Worm (Caenorhabditis elegans) whole organism, L1 larva: Measurements from ENCODE around the gene ZK1128.7.

Experiments used
- C34B4.2 ChIP-seq: sonication (generic microtip); optimal IDR thresholded peaks from 2 replicates; lab custom pipeline; 2017; ENCODE audit warnings: mild to moderate bottlenecking, missing genetic modification characterization, missing compliant biosample characterization
- alr-1 ChIP-seq: fragments of 200-800 bp; sonication (Bioruptor generic); optimal IDR thresholded peaks from 2 replicates; lab custom pipeline; 2018; ENCODE audit warnings: borderline replicate concordance, mild to moderate bottlenecking, missing genetic modification characterization, missing compliant biosample characterization
- blmp-1 ChIP-seq: fragments of 150-350 bp; optimal IDR thresholded peaks from 2 replicates; lab custom pipeline; 2014; ENCODE audit warnings: missing biosample characterization, missing genetic modification characterization
- ceh-82 ChIP-seq, 3 experiments: fragments of 150-350 bp in 1 of 3; sonication (generic microtip) in 2 of 3; optimal IDR thresholded peaks; 2 replicates each; lab custom pipeline; 2014 to 2017; ENCODE audit warnings: missing biosample characterization in 3 of 3, missing genetic modification characterization in 3 of 3
- ceh-90 ChIP-seq: sonication (generic microtip); optimal IDR thresholded peaks from 2 replicates; lab custom pipeline; 2016; ENCODE audit warnings: missing genetic modification characterization, missing compliant biosample characterization
- dsc-1 ChIP-seq: sonication (generic microtip); optimal IDR thresholded peaks from 2 replicates; lab custom pipeline; 2016; ENCODE audit warnings: mild to moderate bottlenecking, missing genetic modification characterization, missing compliant biosample characterization
- efl-1 ChIP-seq, 4 experiments: fragments of 150-350 bp; optimal IDR thresholded peaks in 3 of 4; peaks in 1 of 4; 1 replicate in 1 of 4; 2 replicates in 3 of 4; lab custom pipeline; 2014; ENCODE audit warnings: missing biosample characterization in 2 of 4, missing genetic modification characterization in 2 of 4, missing genetic modification reagents in 2 of 4
- efl-3 ChIP-seq: fragments of 200-800 bp; sonication (Bioruptor generic); optimal IDR thresholded peaks from 2 replicates; lab custom pipeline; 2018; ENCODE audit warnings: mild to moderate bottlenecking, missing genetic modification characterization, missing compliant biosample characterization
- elt-2 ChIP-seq: sonication (generic microtip); optimal IDR thresholded peaks from 2 replicates; lab custom pipeline; 2016; ENCODE audit warnings: missing genetic modification characterization, mild to moderate bottlenecking, inconsistent platforms, missing compliant biosample characterization, missing genetic modification reagents
- ets-5 ChIP-seq: fragments of 200-800 bp; sonication (Bioruptor generic); IDR thresholded peaks from 2 replicates; pipeline ENCODE4 v1.3.6; 2022; ENCODE audit warnings: missing genetic modification characterization, missing compliant biosample characterization
- fkh-4 ChIP-seq: sonication (generic microtip); optimal IDR thresholded peaks from 2 replicates; lab custom pipeline; 2016; ENCODE audit warnings: missing compliant biosample characterization, missing genetic modification characterization, borderline replicate concordance
- grh-1 ChIP-seq: fragments of 200-800 bp; sonication (Bioruptor generic); IDR thresholded peaks from 2 replicates; pipeline ENCODE4 v1.3.6; 2022; ENCODE audit warnings: missing genetic modification reagents, missing genetic modification characterization, missing compliant biosample characterization
- hlh-4 ChIP-seq: sonication (generic microtip); optimal IDR thresholded peaks from 2 replicates; lab custom pipeline; 2016; ENCODE audit warnings: mild to moderate bottlenecking, missing genetic modification characterization, missing compliant biosample characterization
- irx-1 ChIP-seq: sonication (generic microtip); optimal IDR thresholded peaks from 2 replicates; lab custom pipeline; 2016; ENCODE audit warnings: missing genetic modification characterization, missing compliant biosample characterization
- jun-1 ChIP-seq: fragments of 150-350 bp; optimal IDR thresholded peaks from 2 replicates; lab custom pipeline; 2014; ENCODE audit warnings: missing biosample characterization, missing genetic modification reagents, missing genetic modification characterization
- lin-13 ChIP-seq: fragments of 150-350 bp; optimal IDR thresholded peaks from 2 replicates; lab custom pipeline; 2014; ENCODE audit warnings: missing biosample characterization, missing genetic modification reagents, missing genetic modification characterization
- lin-15B ChIP-seq: fragments of 150-350 bp; sonication (generic microtip); optimal IDR thresholded peaks from 3 replicates; lab custom pipeline; 2014; ENCODE audit warnings: missing biosample characterization, missing genetic modification characterization
- lin-35 ChIP-seq, 2 experiments: fragments of 150-350 bp; optimal IDR thresholded peaks; 2 replicates each; lab custom pipeline; 2014; ENCODE audit warnings: missing biosample characterization in 2 of 2, missing genetic modification characterization in 2 of 2, missing genetic modification reagents in 2 of 2
- lin-39 ChIP-seq: fragments of 150-350 bp; optimal IDR thresholded peaks from 2 replicates; lab custom pipeline; 2014; ENCODE audit warnings: missing biosample characterization, missing genetic modification reagents, missing genetic modification characterization
- lsy-2 ChIP-seq, 2 experiments: fragments of 150-350 bp; optimal IDR thresholded peaks; 2 replicates each; lab custom pipeline; 2014; ENCODE audit warnings: missing biosample characterization in 2 of 2, missing genetic modification characterization in 2 of 2
- mdl-1 ChIP-seq, 2 experiments: fragments of 150-350 bp; optimal IDR thresholded peaks; 2 replicates each; lab custom pipeline; 2014 to 2017; ENCODE audit warnings: missing biosample characterization in 2 of 2, missing genetic modification characterization in 2 of 2, inconsistent platforms in 1 of 2
- mep-1 ChIP-seq: fragments of 150-350 bp; optimal IDR thresholded peaks from 2 replicates; lab custom pipeline; 2014; ENCODE audit warnings: missing biosample characterization, missing genetic modification characterization
- nhr-19 ChIP-seq: fragments of 200-800 bp; sonication (Bioruptor generic); conservative IDR thresholded peaks from 2 replicates; pipeline ENCODE4 v1.3.6; 2022; ENCODE audit warnings: missing genetic modification characterization, missing compliant biosample characterization
- nhr-20 ChIP-seq: sonication (generic microtip); optimal IDR thresholded peaks from 2 replicates; lab custom pipeline; 2016; ENCODE audit warnings: mild to moderate bottlenecking, missing genetic modification characterization, missing compliant biosample characterization
- nhr-84 ChIP-seq: sonication (generic microtip); optimal IDR thresholded peaks from 2 replicates; lab custom pipeline; 2017; ENCODE audit warnings: missing biosample characterization, missing genetic modification characterization
- skn-1 ChIP-seq: fragments of 150-350 bp; optimal IDR thresholded peaks from 2 replicates; lab custom pipeline; 2014; ENCODE audit warnings: missing biosample characterization, missing genetic modification characterization
- snpc-4 ChIP-seq: fragments of 150-350 bp; optimal IDR thresholded peaks from 2 replicates; lab custom pipeline; 2014; ENCODE audit warnings: missing biosample characterization, missing genetic modification characterization
- sox-4 ChIP-seq: sonication (generic microtip); optimal IDR thresholded peaks from 2 replicates; lab custom pipeline; 2016; ENCODE audit warnings: missing genetic modification characterization, missing compliant biosample characterization
- tbx-2 ChIP-seq: sonication (generic microtip); optimal IDR thresholded peaks from 2 replicates; lab custom pipeline; 2016; ENCODE audit warnings: missing genetic modification characterization, missing compliant biosample characterization
- tlp-1 ChIP-seq: fragments of 150-350 bp; optimal IDR thresholded peaks from 2 replicates; lab custom pipeline; 2014; ENCODE audit warnings: missing biosample characterization, missing genetic modification characterization
- unc-130 ChIP-seq: fragments of 150-350 bp; optimal IDR thresholded peaks from 2 replicates; lab custom pipeline; 2017; ENCODE audit warnings: missing biosample characterization, missing genetic modification characterization, inconsistent platforms
- unc-62 ChIP-seq: fragments of 150-350 bp; optimal IDR thresholded peaks from 2 replicates; lab custom pipeline; 2014; ENCODE audit warnings: missing biosample characterization, missing genetic modification reagents, missing genetic modification characterization
- unc-98 ChIP-seq: fragments of 200-800 bp; sonication (Bioruptor generic); IDR thresholded peaks from 2 replicates; pipeline ENCODE4 v1.3.6; 2022; ENCODE audit warnings: missing genetic modification characterization, missing compliant biosample characterization
- xbp-1 ChIP-seq: sonication (generic microtip); optimal IDR thresholded peaks from 2 replicates; lab custom pipeline; 2016; ENCODE audit warnings: missing genetic modification characterization, missing compliant biosample characterization
- zag-1 ChIP-seq: fragments of 150-350 bp; optimal IDR thresholded peaks from 2 replicates; lab custom pipeline; 2014; ENCODE audit warnings: missing biosample characterization, missing genetic modification characterization
- zip-4 ChIP-seq: fragments of 200-800 bp; sonication (Bioruptor generic); optimal IDR thresholded peaks from 2 replicates; lab custom pipeline; 2018; ENCODE audit warnings: mild to moderate bottlenecking, missing genetic modification characterization, moderate library complexity, missing compliant biosample characterization
- ztf-11 ChIP-seq, 2 experiments: sonication (generic microtip); optimal IDR thresholded peaks; 2 replicates each; lab custom pipeline; 2016 to 2017; ENCODE audit warnings: missing genetic modification characterization in 2 of 2, missing biosample characterization in 1 of 2, missing compliant biosample characterization in 1 of 2

The ZK1128.7 gene

DNA sequence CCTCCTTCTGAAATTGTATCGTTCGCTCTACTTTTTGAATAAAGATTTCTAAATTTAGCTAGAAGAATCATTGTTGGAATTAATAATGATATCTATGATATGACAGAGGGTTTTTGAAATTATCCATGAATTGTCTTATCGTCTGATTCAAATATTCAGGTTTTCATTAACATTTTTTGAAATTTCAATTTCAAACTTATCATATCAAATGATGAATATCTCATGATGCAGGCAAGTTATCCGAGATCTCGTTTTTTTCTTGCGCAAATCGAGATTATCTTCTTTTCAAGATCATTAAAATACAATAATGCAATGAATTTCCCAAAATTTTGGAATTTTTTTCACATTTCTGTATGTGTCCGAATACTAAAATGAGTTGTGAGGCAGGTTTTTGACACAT lies 38.8 kb upstream of the ZK1128.7 start, which contains the start of gene spop-1:
Gene spop-1 (minus strand): TSS at position 101 of the 400 bp plus-strand sequence.
- TF ChIP-seq lsy-2 (tag; optimal IDR thresholded peaks at IDR 0.05; lab: Kevin White, UChicago), result no peak
- TF ChIP-seq lin-15B (tag; lab: Kevin White, UChicago), result no peak
- no peak for TF ChIP-seq fkh-4 (tag; lab: Kevin White, UChicago)
- TF ChIP-seq efl-1 (optimal IDR thresholded peaks at IDR 0.05; lab: Kevin White, UChicago), result no peak
- no peak for TF ChIP-seq efl-1 (GFP tag; optimal IDR thresholded peaks at IDR 0.05 in 1 of 2; lab: Kevin White, UChicago)
- no peak for TF ChIP-seq nhr-20 (tag; lab: Kevin White, UChicago)
- no peak for TF ChIP-seq ets-5

ce11 chrIII:10101352-10101751 lies 35.5 kb upstream of the ZK1128.7 start, which contains the start of gene kel-10:
TSS of gene kel-10 (minus strand) at chrIII:10101452.
- TF ChIP-seq grh-1 (GFP tag; lab: Robert Waterston, UW) (no peak), zag-1 (no peak), tbx-2 (tag; lab: Kevin White, UChicago) (no peak), elt-2 (tag; lab: Kevin White, UChicago) (no peak), alr-1 (tag; lab: Kevin White, UChicago) (no peak), hlh-4 (tag; lab: Kevin White, UChicago) (no peak), efl-3 (GFP tag; lab: Kevin White, UChicago) (no peak), nhr-84 (no peak), jun-1 (tag; lab: Kevin White, UChicago) (no peak), mep-1 (tag; lab: Kevin White, UChicago) (no peak), sox-4 (tag; lab: Kevin White, UChicago) (no peak), lin-39 (tag; lab: Kevin White, UChicago) (no peak), mdl-1 (tag; optimal IDR thresholded peaks at IDR 0.05; lab: Kevin White, UChicago) (no peak), lsy-2 (tag; optimal IDR thresholded peaks at IDR 0.05; lab: Kevin White, UChicago) (no peak), nhr-19 (GFP tag; lab: Robert Waterston, UW) (no peak)

ce11 chrIII:10106390-10106789 lies 30.4 kb upstream of the ZK1128.7 start, which contains the start of gene srt-55:
TSS of gene srt-55 (minus strand) at chrIII:10106490.
- no peak for TF ChIP-seq grh-1 (GFP tag; lab: Robert Waterston, UW)
- TF ChIP-seq mdl-1 (tag; optimal IDR thresholded peaks at IDR 0.05; lab: Kevin White, UChicago), result no peak
- no peak for TF ChIP-seq skn-1
- no peak for TF ChIP-seq xbp-1 (tag; lab: Kevin White, UChicago)
- TF ChIP-seq zip-4, result no peak
- no peak for TF ChIP-seq nhr-84
- TF ChIP-seq tlp-1, result no peak
- no peak for TF ChIP-seq lin-13 (GFP tag; lab: Kevin White, UChicago)
- no peak for TF ChIP-seq C34B4.2
- no peak for TF ChIP-seq unc-62 (GFP tag; lab: Kevin White, UChicago)
- TF ChIP-seq alr-1 (tag; lab: Kevin White, UChicago), result no peak
- TF ChIP-seq irx-1, result no peak
- no peak for TF ChIP-seq ztf-11 (tag; optimal IDR thresholded peaks at IDR 0.05; lab: Kevin White, UChicago)
- no peak for TF ChIP-seq lsy-2 (tag; optimal IDR thresholded peaks at IDR 0.05; lab: Kevin White, UChicago)
- TF ChIP-seq, all 84 proteins: peak for 0

ce11 chrIII:10108995-10109394 lies 27.8 kb upstream of the ZK1128.7 start, which contains the start of gene T16H12.9:
TSS of gene T16H12.9 (plus strand) at chrIII:10109295.
- no peak for TF ChIP-seq nhr-20 (tag; lab: Kevin White, UChicago)
- no peak for TF ChIP-seq dsc-1 (tag; lab: Kevin White, UChicago)
- no peak for TF ChIP-seq unc-98 (GFP tag; lab: Robert Waterston, UW)
- no peak for TF ChIP-seq tbx-2 (tag; lab: Kevin White, UChicago)
- no peak for TF ChIP-seq ceh-90 (tag; lab: Kevin White, UChicago)
- no peak for TF ChIP-seq unc-130 (tag; lab: Kevin White, UChicago)
- TF ChIP-seq blmp-1, result no peak
- TF ChIP-seq skn-1, result no peak
- TF ChIP-seq hlh-4 (tag; lab: Kevin White, UChicago), result no peak
- TF ChIP-seq lin-35 (GFP tag; optimal IDR thresholded peaks at IDR 0.05; lab: Kevin White, UChicago), result no peak
- TF ChIP-seq snpc-4 (tag; lab: Kevin White, UChicago), result no peak
- no peak for TF ChIP-seq ceh-82 (tag; optimal IDR thresholded peaks at IDR 0.05; lab: Kevin White, UChicago)
